Worm (Caenorhabditis elegans) whole organism, L1 larva: Measurements from ENCODE around the gene str-71.

ENCODE experiments used
- C16A3.4 ChIP-seq: fragments of 150-350 bp; optimal IDR thresholded peaks from 2 replicates; lab custom pipeline; 2014; ENCODE audit warnings: missing biosample characterization, missing genetic modification characterization
- C34B4.2 ChIP-seq: sonication (generic microtip); optimal IDR thresholded peaks from 2 replicates; lab custom pipeline; 2017; ENCODE audit warnings: mild to moderate bottlenecking, missing genetic modification characterization, missing compliant biosample characterization
- ama-1 ChIP-seq: fragments of 150-350 bp; optimal IDR thresholded peaks from 2 replicates; lab custom pipeline; 2014
- ceh-8 ChIP-seq: fragments of 200-800 bp; sonication (Bioruptor generic); optimal IDR thresholded peaks from 2 replicates; lab custom pipeline; 2018; ENCODE audit warnings: mild to moderate bottlenecking, missing genetic modification characterization, moderate library complexity, missing compliant biosample characterization
- ceh-88 ChIP-seq: fragments of 200-800 bp; sonication (Bioruptor generic); IDR thresholded peaks from 2 replicates; pipeline ENCODE4 v1.3.6; 2022; ENCODE audit warnings: missing genetic modification characterization, missing compliant biosample characterization
- ceh-90 ChIP-seq: sonication (generic microtip); optimal IDR thresholded peaks from 2 replicates; lab custom pipeline; 2016; ENCODE audit warnings: missing genetic modification characterization, missing compliant biosample characterization
- ces-1 ChIP-seq: fragments of 150-350 bp; optimal IDR thresholded peaks from 2 replicates; lab custom pipeline; 2014; ENCODE audit warnings: missing biosample characterization, missing genetic modification reagents, missing genetic modification characterization
- dpl-1 ChIP-seq, 3 experiments: fragments of 150-350 bp in 2 of 3; sonication (generic microtip) in 1 of 3; optimal IDR thresholded peaks; 2 replicates each; lab custom pipeline; 2014 to 2017; ENCODE audit warnings: missing biosample characterization in 3 of 3, missing genetic modification characterization in 3 of 3, missing genetic modification reagents in 3 of 3
- dsc-1 ChIP-seq: sonication (generic microtip); optimal IDR thresholded peaks from 2 replicates; lab custom pipeline; 2016; ENCODE audit warnings: mild to moderate bottlenecking, missing genetic modification characterization, missing compliant biosample characterization
- efl-1 ChIP-seq, 4 experiments: fragments of 150-350 bp; optimal IDR thresholded peaks in 3 of 4; peaks in 1 of 4; 1 replicate in 1 of 4; 2 replicates in 3 of 4; lab custom pipeline; 2014; ENCODE audit warnings: missing biosample characterization in 2 of 4, missing genetic modification characterization in 2 of 4, missing genetic modification reagents in 2 of 4
- efl-3 ChIP-seq: fragments of 200-800 bp; sonication (Bioruptor generic); optimal IDR thresholded peaks from 2 replicates; lab custom pipeline; 2018; ENCODE audit warnings: mild to moderate bottlenecking, missing genetic modification characterization, missing compliant biosample characterization
- egl-13 ChIP-seq: sonication (generic microtip); optimal IDR thresholded peaks from 2 replicates; lab custom pipeline; 2016; ENCODE audit warnings: missing genotype, missing genetic modification reagents, missing genetic modification characterization, missing compliant biosample characterization
- elt-2 ChIP-seq: sonication (generic microtip); optimal IDR thresholded peaks from 2 replicates; lab custom pipeline; 2016; ENCODE audit warnings: missing genetic modification characterization, mild to moderate bottlenecking, inconsistent platforms, missing compliant biosample characterization, missing genetic modification reagents
- fkh-10 ChIP-seq: sonication (generic microtip); optimal IDR thresholded peaks from 2 replicates; lab custom pipeline; 2017; ENCODE audit warnings: missing biosample characterization, missing genetic modification reagents, missing genetic modification characterization
- fkh-4 ChIP-seq: sonication (generic microtip); optimal IDR thresholded peaks from 2 replicates; lab custom pipeline; 2016; ENCODE audit warnings: missing compliant biosample characterization, missing genetic modification characterization, borderline replicate concordance
- fkh-8 ChIP-seq: sonication (generic microtip); optimal IDR thresholded peaks from 2 replicates; lab custom pipeline; 2016; ENCODE audit warnings: mild to moderate bottlenecking, missing genetic modification characterization, missing compliant biosample characterization
- hlh-4 ChIP-seq: sonication (generic microtip); optimal IDR thresholded peaks from 2 replicates; lab custom pipeline; 2016; ENCODE audit warnings: mild to moderate bottlenecking, missing genetic modification characterization, missing compliant biosample characterization
- hpl-2 ChIP-seq: fragments of 150-350 bp; optimal IDR thresholded peaks from 2 replicates; lab custom pipeline; 2014; ENCODE audit warnings: missing biosample characterization, missing genetic modification reagents, missing genetic modification characterization
- irx-1 ChIP-seq: sonication (generic microtip); optimal IDR thresholded peaks from 2 replicates; lab custom pipeline; 2016; ENCODE audit warnings: missing genetic modification characterization, missing compliant biosample characterization
- lin-13 ChIP-seq: fragments of 150-350 bp; optimal IDR thresholded peaks from 2 replicates; lab custom pipeline; 2014; ENCODE audit warnings: missing biosample characterization, missing genetic modification reagents, missing genetic modification characterization
- lin-15B ChIP-seq: fragments of 150-350 bp; sonication (generic microtip); optimal IDR thresholded peaks from 3 replicates; lab custom pipeline; 2014; ENCODE audit warnings: missing biosample characterization, missing genetic modification characterization
- lin-35 ChIP-seq, 2 experiments: fragments of 150-350 bp; optimal IDR thresholded peaks; 2 replicates each; lab custom pipeline; 2014; ENCODE audit warnings: missing biosample characterization in 2 of 2, missing genetic modification characterization in 2 of 2, missing genetic modification reagents in 2 of 2
- lir-3 ChIP-seq: sonication (generic microtip); optimal IDR thresholded peaks from 2 replicates; lab custom pipeline; 2016; ENCODE audit warnings: mild to moderate bottlenecking, missing genetic modification characterization, moderate library complexity, missing compliant biosample characterization; ENCODE audit not compliant: poor library complexity
- mef-2 ChIP-seq: fragments of 150-350 bp; optimal IDR thresholded peaks from 2 replicates; lab custom pipeline; 2014; ENCODE audit warnings: missing biosample characterization, missing genetic modification characterization
- nhr-28 ChIP-seq: fragments of 150-350 bp; optimal IDR thresholded peaks from 2 replicates; lab custom pipeline; 2014; ENCODE audit warnings: missing biosample characterization, missing genetic modification characterization
- nhr-71 ChIP-seq: sonication (generic microtip); optimal IDR thresholded peaks from 2 replicates; lab custom pipeline; 2016; ENCODE audit warnings: mild to moderate bottlenecking, missing genetic modification characterization, moderate library complexity, missing compliant biosample characterization
- nhr-77 ChIP-seq: fragments of 150-350 bp; optimal IDR thresholded peaks from 2 replicates; lab custom pipeline; 2014; ENCODE audit warnings: missing biosample characterization, missing genetic modification characterization
- nhr-84 ChIP-seq: sonication (generic microtip); optimal IDR thresholded peaks from 2 replicates; lab custom pipeline; 2017; ENCODE audit warnings: missing biosample characterization, missing genetic modification characterization
- nhr-90 ChIP-seq: sonication (generic microtip); optimal IDR thresholded peaks from 2 replicates; lab custom pipeline; 2016; ENCODE audit warnings: mild to moderate bottlenecking, missing genetic modification characterization, missing compliant biosample characterization; ENCODE audit not compliant: poor library complexity
- pax-3 ChIP-seq: fragments of 200-800 bp; sonication (Bioruptor generic); optimal IDR thresholded peaks from 2 replicates; lab custom pipeline; 2018; ENCODE audit warnings: mild to moderate bottlenecking, missing genetic modification characterization, moderate library complexity, missing compliant biosample characterization
- pqm-1 ChIP-seq: sonication (generic microtip); optimal IDR thresholded peaks from 3 replicates; lab custom pipeline; 2017; ENCODE audit warnings: missing biosample characterization, missing genetic modification characterization
- skn-1 ChIP-seq: fragments of 150-350 bp; optimal IDR thresholded peaks from 2 replicates; lab custom pipeline; 2014; ENCODE audit warnings: missing biosample characterization, missing genetic modification characterization
- snpc-4 ChIP-seq: fragments of 150-350 bp; optimal IDR thresholded peaks from 2 replicates; lab custom pipeline; 2014; ENCODE audit warnings: missing biosample characterization, missing genetic modification characterization
- snu-23 ChIP-seq: sonication (generic microtip); optimal IDR thresholded peaks from 2 replicates; lab custom pipeline; 2016; ENCODE audit warnings: missing genetic modification characterization, missing compliant biosample characterization
- sup-37 ChIP-seq: fragments of 200-800 bp; sonication (Bioruptor generic); optimal IDR thresholded peaks from 2 replicates; lab custom pipeline; 2018; ENCODE audit warnings: mild to moderate bottlenecking, missing genetic modification characterization, missing compliant biosample characterization
- tlp-1 ChIP-seq: fragments of 150-350 bp; optimal IDR thresholded peaks from 2 replicates; lab custom pipeline; 2014; ENCODE audit warnings: missing biosample characterization, missing genetic modification characterization
- unc-130 ChIP-seq: fragments of 150-350 bp; optimal IDR thresholded peaks from 2 replicates; lab custom pipeline; 2017; ENCODE audit warnings: missing biosample characterization, missing genetic modification characterization, inconsistent platforms
- ztf-4 ChIP-seq: fragments of 150-350 bp; optimal IDR thresholded peaks from 2 replicates; lab custom pipeline; 2014; ENCODE audit warnings: missing biosample characterization, missing genetic modification characterization

Gene str-71

ce11 chrV:15443708-15444107, 15.3 kb downstream of the str-71 start, which contains the start of gene T26H5.10:
Gene T26H5.10 (minus strand): TSS chrV:15443808.
- TF ChIP-seq efl-1 (optimal IDR thresholded peaks at IDR 0.05; lab: Kevin White, UChicago), result no peak
- TF ChIP-seq efl-1 (GFP tag; optimal IDR thresholded peaks at IDR 0.05 in 1 of 2; lab: Kevin White, UChicago), result no peak
- no peak for TF ChIP-seq ama-1 (lab: Kevin White, UChicago)
- TF ChIP-seq tlp-1 (tag; lab: Kevin White, UChicago), result no peak
- no peak for TF ChIP-seq efl-3 (GFP tag; lab: Kevin White, UChicago)
- TF ChIP-seq snpc-4, result no peak
- no peak for TF ChIP-seq egl-13 (tag; lab: Kevin White, UChicago)
- TF ChIP-seq ces-1 (GFP tag; lab: Kevin White, UChicago), result no peak
- no peak for TF ChIP-seq hlh-4 (tag; lab: Kevin White, UChicago)
- TF ChIP-seq mef-2 (tag; lab: Kevin White, UChicago), result no peak
- TF ChIP-seq irx-1 (tag; lab: Kevin White, UChicago), result no peak
- no peak for TF ChIP-seq nhr-77 (tag; lab: Kevin White, UChicago)
- TF ChIP-seq elt-2 (tag; lab: Kevin White, UChicago), result no peak
- TF ChIP-seq nhr-71 (tag; lab: Kevin White, UChicago), result no peak
- TF ChIP-seq, all 84 proteins: peak for 0

ce11 chrV:15442384-15442783, 16.6 kb downstream of the str-71 start:
- TF ChIP-seq nhr-77 (tag; lab: Kevin White, UChicago) (no peak), fkh-10 (GFP tag; lab: Kevin White, UChicago) (no peak), nhr-84 (tag; lab: Kevin White, UChicago) (no peak), tlp-1 (tag; lab: Kevin White, UChicago) (no peak), nhr-28 (tag; lab: Kevin White, UChicago) (no peak), lir-3 (tag; lab: Kevin White, UChicago) (no peak), snu-23 (no peak), C16A3.4 (tag; lab: Kevin White, UChicago) (no peak), ceh-8 (GFP tag; lab: Kevin White, UChicago) (no peak), skn-1 (tag; lab: Kevin White, UChicago) (no peak), dsc-1 (tag; lab: Kevin White, UChicago) (no peak), fkh-4 (no peak), nhr-90 (tag; lab: Kevin White, UChicago) (no peak), hpl-2 (GFP tag; lab: Kevin White, UChicago) (no peak), fkh-8 (no peak)

ce11 chrV:15436133-15436532, 22.9 kb downstream of the str-71 start:
- no peak for TF ChIP-seq sup-37
- TF ChIP-seq pax-3 (tag; lab: Kevin White, UChicago), result no peak
- TF ChIP-seq ztf-4, result no peak
- peak; percentile 61 for TF ChIP-seq elt-2 (tag; lab: Kevin White, UChicago)
- TF ChIP-seq unc-130 (tag; lab: Kevin White, UChicago), result no peak
- TF ChIP-seq ceh-90 (tag; lab: Kevin White, UChicago), result no peak

ce11 chrV:15434647-15435046, 24.3 kb downstream of the str-71 start:
- peak; percentile 36 for TF ChIP-seq elt-2 (tag; lab: Kevin White, UChicago)
- TF ChIP-seq ceh-90 (tag; lab: Kevin White, UChicago), result no peak
- TF ChIP-seq, all 84 proteins: peak for 1

ce11 chrV:15432457-15432856, 26.5 kb downstream of the str-71 start, which contains the start of gene T26H5.8:
Gene T26H5.8 (minus strand): TSS chrV:15432726.
- TF ChIP-seq elt-2 (tag; lab: Kevin White, UChicago) (peak; percentile 41), dpl-1 (GFP tag; optimal IDR thresholded peaks at IDR 0.05; lab: Kevin White, UChicago) (no peak), efl-1 (optimal IDR thresholded peaks at IDR 0.05; lab: Kevin White, UChicago) (no peak), efl-1 (GFP tag; optimal IDR thresholded peaks at IDR 0.05 in 1 of 2; lab: Kevin White, UChicago) (peak in 1 of 2 experiments; percentile 4), nhr-71 (tag; lab: Kevin White, UChicago) (no peak), ceh-88 (GFP tag; lab: Robert Waterston, UW) (no peak), pqm-1 (tag; lab: Kevin White, UChicago) (peak; percentile 46), lin-15B (tag; lab: Kevin White, UChicago) (no peak), C34B4.2 (tag; lab: Kevin White, UChicago) (no peak), lin-35 (GFP tag; optimal IDR thresholded peaks at IDR 0.05; lab: Kevin White, UChicago) (peak in 1 of 2 experiments; percentile 25), sup-37 (no peak), lin-13 (GFP tag; lab: Kevin White, UChicago) (no peak), mef-2 (tag; lab: Kevin White, UChicago) (no peak)
